Worm (Caenorhabditis elegans) whole organism, L1 larva: Measurements from ENCODE around the gene Y51H4A.25.

Experiments used
- blmp-1 ChIP-seq: fragments of 150-350 bp; optimal IDR thresholded peaks from 2 replicates; lab custom pipeline; 2014; ENCODE audit warnings: missing biosample characterization, missing genetic modification characterization
- ceh-82 ChIP-seq, 3 experiments: fragments of 150-350 bp in 1 of 3; sonication (generic microtip) in 2 of 3; optimal IDR thresholded peaks; 2 replicates each; lab custom pipeline; 2014 to 2017; ENCODE audit warnings: missing biosample characterization in 3 of 3, missing genetic modification characterization in 3 of 3
- egl-27 ChIP-seq, 2 experiments: fragments of 150-350 bp in 1 of 2; sonication (generic microtip); optimal IDR thresholded peaks; 3 replicates each; lab custom pipeline; 2017 to 2018; ENCODE audit warnings: missing biosample characterization in 2 of 2, missing genetic modification characterization in 2 of 2, missing genetic modification reagents in 2 of 2
- mab-9 ChIP-seq: fragments of 200-800 bp; sonication (Bioruptor generic); IDR thresholded peaks from 2 replicates; pipeline ENCODE4 v1.3.6; 2022; ENCODE audit warnings: missing genetic modification reagents, missing genetic modification characterization, missing compliant biosample characterization
- mdl-1 ChIP-seq, 2 experiments: fragments of 150-350 bp; optimal IDR thresholded peaks; 2 replicates each; lab custom pipeline; 2014 to 2017; ENCODE audit warnings: missing biosample characterization in 2 of 2, missing genetic modification characterization in 2 of 2, inconsistent platforms in 1 of 2
- nhr-11 ChIP-seq: fragments of 150-350 bp; optimal IDR thresholded peaks from 2 replicates; lab custom pipeline; 2014; ENCODE audit warnings: missing biosample characterization, missing genetic modification characterization
- unc-62 ChIP-seq: fragments of 150-350 bp; optimal IDR thresholded peaks from 2 replicates; lab custom pipeline; 2014; ENCODE audit warnings: missing biosample characterization, missing genetic modification reagents, missing genetic modification characterization
- unc-98 ChIP-seq: fragments of 200-800 bp; sonication (Bioruptor generic); IDR thresholded peaks from 2 replicates; pipeline ENCODE4 v1.3.6; 2022; ENCODE audit warnings: missing genetic modification characterization, missing compliant biosample characterization

DNA sequence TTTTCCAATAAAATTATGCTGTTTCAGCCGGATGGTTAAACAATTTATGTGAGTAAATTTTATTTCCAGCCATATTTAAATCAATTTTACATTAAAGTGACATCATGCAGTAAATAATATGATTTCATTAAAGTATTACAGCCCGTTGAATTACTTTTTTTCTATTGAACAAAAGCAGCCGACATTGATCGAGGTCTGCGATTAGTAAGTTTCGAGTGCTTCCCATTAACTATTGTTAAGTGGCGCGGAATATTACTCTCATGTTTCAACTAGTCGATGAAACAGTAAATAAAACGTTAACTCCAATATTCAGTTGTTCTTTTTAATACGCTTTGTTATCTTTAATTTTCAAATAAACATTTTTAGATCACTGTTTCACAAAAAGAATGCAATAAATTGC is 17.5 kb upstream of the Y51H4A.25 start:
- TF ChIP-seq egl-27 (tag; optimal IDR thresholded peaks at IDR 0.05; lab: Kevin White, UChicago) (no peak), ceh-82 (tag; optimal IDR thresholded peaks at IDR 0.05; lab: Kevin White, UChicago) (no peak), blmp-1 (tag; lab: Kevin White, UChicago) (no peak), unc-98 (GFP tag; lab: Robert Waterston, UW) (no peak), mab-9 (GFP tag; lab: Robert Waterston, UW) (no peak), unc-62 (GFP tag; lab: Kevin White, UChicago) (no peak), mdl-1 (tag; optimal IDR thresholded peaks at IDR 0.05; lab: Kevin White, UChicago) (no peak), nhr-11 (no peak)
